Worm (Caenorhabditis elegans): ENCODE results near the gene ZC317.6.
"Not testable (repeated sequence)": the region's sequence is repeated elsewhere in the genome, so short reads cannot be mapped to it uniquely, and the experiment has no call there.

ZC317.6 gene

DNA sequence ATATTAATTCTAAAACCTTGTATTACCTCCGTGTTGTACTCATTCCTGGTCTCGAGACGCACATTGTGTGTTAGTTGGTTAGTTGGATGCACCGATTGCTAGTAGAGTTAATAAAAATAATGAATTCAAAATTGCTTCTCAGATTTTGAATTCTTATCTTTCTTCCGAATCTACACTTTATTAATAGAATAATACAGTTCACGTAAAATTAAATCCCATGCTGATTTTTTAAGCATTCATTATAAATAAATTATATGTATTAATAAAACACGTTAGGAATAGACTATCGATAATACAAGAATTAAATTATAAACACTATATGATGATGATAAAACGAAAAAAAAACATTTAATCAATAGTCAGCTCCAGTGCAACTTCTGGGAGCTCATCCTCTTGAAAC lies at the start of gene ZC317.6:
TSS of gene ZC317.6 (minus strand) at position 101 of the 400 bp plus-strand sequence.
- not testable (repeated sequence) for TF ChIP-seq sea-1 (GFP tag; conservative IDR thresholded peaks at IDR 0.05); ceh-13 (GFP tag; optimal IDR thresholded peaks at IDR 0.05); pes-1 (GFP tag; IDR thresholded peaks at IDR 0.05)

ce11 chrV:5513630-5514378 lies 45.4 kb upstream of the ZC317.6 start, which contains the start of the genes hpo-15 and mms-19:
hpo-15 (minus strand) TSS chrV:5513830.
mms-19 (plus strand) TSS chrV:5514348.
- TF ChIP-seq F13C5.2 (tag; optimal IDR thresholded peaks at IDR 0.05) (no peak), tra-4 (tag; optimal IDR thresholded peaks at IDR 0.05) (no peak), pes-1 (GFP tag; IDR thresholded peaks at IDR 0.05) (no peak), ets-7 (tag; optimal IDR thresholded peaks at IDR 0.05) (no peak), ceh-36 (tag; optimal IDR thresholded peaks at IDR 0.05) (no peak), hmbx-1 (tag; optimal IDR thresholded peaks at IDR 0.05) (no peak), tbx-11 (GFP tag; IDR thresholded peaks at IDR 0.05) (no peak), tbx-37 (GFP tag; conservative IDR thresholded peaks at IDR 0.05) (no peak), flt-1 (GFP tag; IDR thresholded peaks at IDR 0.05) (no peak), scrt-1 (GFP tag; IDR thresholded peaks at IDR 0.05) (no peak), B0310.2 (tag; optimal IDR thresholded peaks at IDR 0.05) (no peak), aly-1 (tag; optimal IDR thresholded peaks at IDR 0.05) (no peak), ama-1 (optimal IDR thresholded peaks at IDR 0.05) (no peak), hnd-1 (tag; optimal IDR thresholded peaks at IDR 0.05) (no peak), ceh-13 (GFP tag; optimal IDR thresholded peaks at IDR 0.05) (no peak), sea-1 (GFP tag; conservative IDR thresholded peaks at IDR 0.05) (no peak), hmg-4 (GFP tag; optimal IDR thresholded peaks at IDR 0.05) (no peak)

- no peak for TF ChIP-seq tbx-37 (GFP tag; conservative IDR thresholded peaks at IDR 0.05)
- no peak for TF ChIP-seq scrt-1 (GFP tag; IDR thresholded peaks at IDR 0.05)
- TF ChIP-seq hmbx-1 (tag; optimal IDR thresholded peaks at IDR 0.05) = no peak
- TF ChIP-seq hnd-1 (tag; optimal IDR thresholded peaks at IDR 0.05) = no peak
- TF ChIP-seq ets-7 (tag; optimal IDR thresholded peaks at IDR 0.05) = no peak
- no peak for TF ChIP-seq flt-1 (GFP tag; IDR thresholded peaks at IDR 0.05)
- no peak for TF ChIP-seq sea-1 (GFP tag; conservative IDR thresholded peaks at IDR 0.05)
- no peak for TF ChIP-seq ceh-13 (GFP tag; optimal IDR thresholded peaks at IDR 0.05)
- no peak for TF ChIP-seq tra-4 (tag; optimal IDR thresholded peaks at IDR 0.05)
- TF ChIP-seq ama-1 (optimal IDR thresholded peaks at IDR 0.05) = no peak
- no peak for TF ChIP-seq pes-1 (GFP tag; IDR thresholded peaks at IDR 0.05)
These were observed 44.2 kb upstream of the ZC317.6 start for ce11 chrV:5512559-5512958.

- no peak for TF ChIP-seq tbx-11 (GFP tag; IDR thresholded peaks at IDR 0.05)
- no peak for TF ChIP-seq ceh-36 (tag; optimal IDR thresholded peaks at IDR 0.05)
- no peak for TF ChIP-seq hmg-4 (GFP tag; optimal IDR thresholded peaks at IDR 0.05)
- no peak for TF ChIP-seq hnd-1 (tag; optimal IDR thresholded peaks at IDR 0.05)
- TF ChIP-seq flt-1 (GFP tag; IDR thresholded peaks at IDR 0.05) = no peak
- no peak for TF ChIP-seq F13C5.2 (tag; optimal IDR thresholded peaks at IDR 0.05)
These were observed 43.3 kb upstream of the ZC317.6 start for ce11 chrV:5511720-5512119.

DNA sequence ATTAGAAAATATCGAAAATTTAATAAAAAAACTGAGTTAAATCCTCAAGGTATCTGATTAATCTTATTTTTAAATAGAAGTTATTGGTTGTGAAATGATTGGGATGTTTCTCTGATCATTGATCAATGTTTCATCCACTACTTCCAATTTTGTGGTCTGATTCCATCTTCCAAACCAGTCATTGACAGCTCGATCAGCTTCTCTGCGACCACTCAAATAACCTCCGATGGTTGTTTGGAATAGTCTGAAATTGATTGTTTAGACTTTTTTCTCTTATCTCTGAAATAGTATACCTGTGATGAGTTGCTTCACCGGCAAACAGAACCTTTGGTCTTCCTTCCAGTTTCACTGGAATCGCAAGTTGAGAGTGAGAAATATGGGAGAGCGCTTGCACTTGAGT lies 41.6 kb upstream of the ZC317.6 start:
- no peak for TF ChIP-seq B0310.2 (tag; optimal IDR thresholded peaks at IDR 0.05)
- TF ChIP-seq ets-7 (tag; optimal IDR thresholded peaks at IDR 0.05) = no peak
- no peak for TF ChIP-seq pes-1 (GFP tag; IDR thresholded peaks at IDR 0.05)
- TF ChIP-seq tbx-11 (GFP tag; IDR thresholded peaks at IDR 0.05) = no peak
- TF ChIP-seq F13C5.2 (tag; optimal IDR thresholded peaks at IDR 0.05) = no peak
- TF ChIP-seq flt-1 (GFP tag; IDR thresholded peaks at IDR 0.05) = no peak
- no peak for TF ChIP-seq ceh-13 (GFP tag; optimal IDR thresholded peaks at IDR 0.05)
- TF ChIP-seq hmg-4 (GFP tag; optimal IDR thresholded peaks at IDR 0.05) = no peak

DNA sequence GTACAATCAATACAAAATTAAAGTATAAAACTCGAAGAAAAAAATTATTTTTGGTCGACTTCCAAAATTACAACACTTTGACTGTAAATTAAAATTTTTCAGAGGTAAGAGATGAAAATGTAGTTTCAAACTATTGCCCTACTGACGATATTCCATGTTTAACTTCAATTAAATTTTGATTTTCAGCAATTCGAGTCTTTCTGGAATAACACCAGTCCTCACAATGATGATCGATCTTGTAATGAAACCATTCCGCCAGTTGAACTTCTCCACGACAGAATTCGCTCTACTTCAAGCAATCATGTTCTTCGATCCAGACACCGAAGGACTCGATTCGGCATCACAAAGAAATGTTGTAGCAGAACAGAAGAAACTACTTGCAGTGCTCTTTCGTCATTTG lies 40.7 kb upstream of the ZC317.6 start:
- TF ChIP-seq hmbx-1 (tag; optimal IDR thresholded peaks at IDR 0.05) (no peak), ceh-13 (GFP tag; optimal IDR thresholded peaks at IDR 0.05) (no peak), flt-1 (GFP tag; IDR thresholded peaks at IDR 0.05) (no peak), tbx-11 (GFP tag; IDR thresholded peaks at IDR 0.05) (no peak), ets-7 (tag; optimal IDR thresholded peaks at IDR 0.05) (no peak), F13C5.2 (tag; optimal IDR thresholded peaks at IDR 0.05) (no peak), sea-1 (GFP tag; conservative IDR thresholded peaks at IDR 0.05) (no peak), ceh-36 (tag; optimal IDR thresholded peaks at IDR 0.05) (no peak), tbx-37 (GFP tag; conservative IDR thresholded peaks at IDR 0.05) (no peak)

DNA sequence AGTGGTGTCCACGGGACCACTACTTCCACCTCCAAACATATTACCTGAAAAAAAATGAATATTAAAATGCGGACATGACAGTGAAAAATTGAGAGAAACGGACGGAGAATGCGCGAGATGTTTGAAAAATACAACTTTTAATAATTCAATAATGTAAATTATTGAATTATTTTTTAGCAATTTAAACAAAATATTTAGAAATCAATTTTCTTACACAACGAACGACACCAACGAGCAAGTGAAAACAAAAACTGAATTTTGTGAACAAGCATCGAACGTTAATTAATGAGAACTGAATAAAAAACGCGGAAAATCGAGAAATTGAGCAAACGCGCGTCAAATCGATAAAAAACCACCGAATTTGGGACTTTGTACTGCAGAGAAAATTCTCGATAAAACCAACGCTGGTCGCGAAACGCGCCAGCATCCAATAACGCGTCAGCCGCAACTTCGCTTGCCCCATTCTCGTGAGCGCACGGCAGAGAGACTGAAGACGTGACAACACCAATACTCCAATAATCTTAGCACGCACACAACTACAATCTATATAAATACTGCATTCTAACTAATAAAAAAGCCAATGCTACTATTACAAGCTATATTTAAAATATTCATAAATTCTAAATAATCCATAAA lies 36.5 kb upstream of the ZC317.6 start, which contains the start of the genes dnj-19 and nhr-47:
TSS of gene dnj-19 (minus strand) at position 51 of the 636 bp plus-strand sequence.
TSS of gene nhr-47 (plus strand) at position 447 of the 636 bp plus-strand sequence.
- TF ChIP-seq ama-1 (optimal IDR thresholded peaks at IDR 0.05) (no peak), scrt-1 (GFP tag; IDR thresholded peaks at IDR 0.05) (0 out of 2 replicates have a peak, but pooled peaks have one; percentile 34), tbx-37 (GFP tag; conservative IDR thresholded peaks at IDR 0.05) (peak; percentile 66; the same call in 1 of the 2 replicates), tra-4 (tag; optimal IDR thresholded peaks at IDR 0.05) (peak; percentile 9), ets-7 (tag; optimal IDR thresholded peaks at IDR 0.05) (no peak), hnd-1 (tag; optimal IDR thresholded peaks at IDR 0.05) (no peak), flt-1 (GFP tag; IDR thresholded peaks at IDR 0.05) (peak; percentile 49; the same call in 1 of the 2 replicates), ceh-13 (GFP tag; optimal IDR thresholded peaks at IDR 0.05) (no peak), aly-1 (tag; optimal IDR thresholded peaks at IDR 0.05) (no peak), hmg-4 (GFP tag; optimal IDR thresholded peaks at IDR 0.05) (peak; percentile 67), tbx-11 (GFP tag; IDR thresholded peaks at IDR 0.05) (peak; percentile 47; the same call in 1 of the 2 replicates), pes-1 (GFP tag; IDR thresholded peaks at IDR 0.05) (peak; percentile 67), sea-1 (GFP tag; conservative IDR thresholded peaks at IDR 0.05) (0 out of 2 replicates have a peak, but pooled peaks have one; percentile 9), hmbx-1 (tag; optimal IDR thresholded peaks at IDR 0.05) (no peak), F13C5.2 (tag; optimal IDR thresholded peaks at IDR 0.05) (peak; percentile 78), B0310.2 (tag; optimal IDR thresholded peaks at IDR 0.05) (no peak), ceh-36 (tag; optimal IDR thresholded peaks at IDR 0.05) (peak; percentile 15)
